Fruit fly (Drosophila melanogaster) whole organism, wandering third instar larva: ENCODE results near the gene Taf4.

Experiments
- Abd-B ChIP-seq: fragments of >200 bp; optimal IDR thresholded peaks from 2 replicates; lab custom pipeline; 2017; ENCODE audit warnings: missing biosample characterization, missing genetic modification characterization
- CG32264 ChIP-seq: fragments of 200-800 bp; sonication (Bioruptor generic); optimal IDR thresholded peaks from 2 replicates; lab custom pipeline; 2016; ENCODE audit warnings: missing biosample characterization, missing genetic modification characterization
- CG9705 ChIP-seq: fragments of 200-800 bp; sonication (Bioruptor generic); optimal IDR thresholded peaks from 2 replicates; lab custom pipeline; 2018; ENCODE audit warnings: missing biosample characterization, mild to moderate bottlenecking, missing genetic modification characterization
- CrebA ChIP-seq: fragments of 200-800 bp; sonication (Bioruptor generic); optimal IDR thresholded peaks from 2 replicates; lab custom pipeline; 2016; ENCODE audit warnings: missing biosample characterization, mild to moderate bottlenecking, missing genetic modification characterization, borderline replicate concordance
- Dfd ChIP-seq: fragments of >200 bp; optimal IDR thresholded peaks from 2 replicates; lab custom pipeline; 2017; ENCODE audit warnings: missing biosample characterization, missing genetic modification characterization
- Dif ChIP-seq: fragments of 200-275, 200-300 bp; sonication (Bioruptor generic); optimal IDR thresholded peaks from 2 replicates; lab custom pipeline; 2018; ENCODE audit warnings: missing biosample characterization, missing genetic modification characterization; ENCODE audit not compliant: partially characterized antibody
- GATAd ChIP-seq: sonication (Bioruptor generic); optimal IDR thresholded peaks from 2 replicates; lab custom pipeline; 2016; ENCODE audit warnings: missing biosample characterization, missing genetic modification characterization
- HLH106 ChIP-seq: fragments of 200-800 bp; optimal IDR thresholded peaks from 3 replicates; lab custom pipeline; 2019; ENCODE audit warnings: missing biosample characterization, mild to moderate bottlenecking, missing genetic modification characterization, moderate library complexity
- Hnf4 ChIP-seq: fragments of 200-800 bp; sonication (Bioruptor generic); optimal IDR thresholded peaks from 2 replicates; lab custom pipeline; 2016; ENCODE audit warnings: missing biosample characterization, mild to moderate bottlenecking, missing genetic modification characterization
- Hr78 ChIP-seq: fragments of >200 bp; optimal IDR thresholded peaks from 2 replicates; lab custom pipeline; 2017; ENCODE audit warnings: missing biosample characterization, missing genetic modification characterization
- Hr83 ChIP-seq: fragments of 200-300 bp; sonication (Bioruptor generic); optimal IDR thresholded peaks from 2 replicates; lab custom pipeline; 2016; ENCODE audit warnings: missing biosample characterization, mild to moderate bottlenecking, missing genetic modification characterization, moderate library complexity; ENCODE audit not compliant: poor library complexity, severe bottlenecking
- Jra ChIP-seq: sonication (Bioruptor generic); optimal IDR thresholded peaks from 2 replicates; lab custom pipeline; 2016; ENCODE audit warnings: missing biosample characterization, missing genetic modification characterization
- Mio ChIP-seq: sonication (Bioruptor generic); optimal IDR thresholded peaks from 2 replicates; lab custom pipeline; 2016; ENCODE audit warnings: missing biosample characterization, missing genetic modification characterization
- Myc ChIP-seq: fragments of >200 bp; optimal IDR thresholded peaks from 2 replicates; lab custom pipeline; 2017
- N ChIP-seq: fragments of >200 bp; optimal IDR thresholded peaks from 2 replicates; lab custom pipeline; 2018; ENCODE audit warnings: missing biosample characterization, missing external identifiers, missing genetic modification characterization
- OdsH ChIP-seq: fragments of 200-800 bp; sonication (Bioruptor generic); optimal IDR thresholded peaks from 2 replicates; lab custom pipeline; 2016; ENCODE audit warnings: missing biosample characterization, mild to moderate bottlenecking, missing genetic modification characterization
- Rel ChIP-seq, 2 experiments: fragments of 200-800 bp; sonication (Bioruptor generic) in 1 of 2; optimal IDR thresholded peaks; 2 replicates in 1 of 2; 3 replicates in 1 of 2; lab custom pipeline; 2016 to 2019; ENCODE audit warnings: mild to moderate bottlenecking in 2 of 2, missing biosample characterization in 2 of 2, missing genetic modification characterization in 2 of 2, moderate library complexity in 1 of 2
- Sp1 ChIP-seq: fragments of 200-800 bp; sonication (Bioruptor generic); optimal IDR thresholded peaks from 3 replicates; lab custom pipeline; 2019; ENCODE audit warnings: missing biosample characterization, mild to moderate bottlenecking, missing genetic modification characterization, moderate library complexity
- Vsx2 ChIP-seq: fragments of 200-300, 225-300 bp; sonication (Bioruptor generic); optimal IDR thresholded peaks from 2 replicates; lab custom pipeline; 2018; ENCODE audit warnings: missing biosample characterization, missing genetic modification characterization; ENCODE audit not compliant: partially characterized antibody
- br ChIP-seq: fragments of 200-800 bp; sonication (Bioruptor generic); optimal IDR thresholded peaks from 2 replicates; lab custom pipeline; 2016; ENCODE audit warnings: missing biosample characterization, missing genetic modification characterization
- brk ChIP-seq: fragments of 200-800 bp; sonication (Bioruptor generic); optimal IDR thresholded peaks from 2 replicates; lab custom pipeline; 2016; ENCODE audit warnings: missing biosample characterization, mild to moderate bottlenecking, missing genetic modification characterization
- dl ChIP-seq, 2 experiments: fragments of 175-275, 200-275 bp in 1 of 2; fragments of 200-275 bp in 1 of 2; sonication (Bioruptor generic); optimal IDR thresholded peaks; lab custom pipeline; 2018; ENCODE audit warnings: mild to moderate bottlenecking in 2 of 2, missing biosample characterization in 2 of 2, missing genetic modification characterization in 2 of 2, moderate library complexity in 2 of 2; ENCODE audit not compliant: partially characterized antibody in 2 of 2, insufficient read depth in 1 of 2
- dmrt93B ChIP-seq: fragments of 200-800 bp; sonication (Bioruptor generic); optimal IDR thresholded peaks from 2 replicates; lab custom pipeline; 2018; ENCODE audit warnings: missing biosample characterization, mild to moderate bottlenecking, missing genetic modification characterization
- dsf ChIP-seq: sonication (Bioruptor generic); optimal IDR thresholded peaks from 2 replicates; lab custom pipeline; 2016; ENCODE audit warnings: missing biosample characterization, missing genetic modification characterization, borderline replicate concordance
- ey ChIP-seq: fragments of 200-800 bp; sonication (Bioruptor generic); optimal IDR thresholded peaks from 2 replicates; lab custom pipeline; 2016; ENCODE audit warnings: missing biosample characterization, missing genetic modification characterization
- foxo ChIP-seq, 2 experiments: fragments of 200-800 bp; sonication (Bioruptor generic); optimal IDR thresholded peaks; 2 replicates in 1 of 2; 3 replicates in 1 of 2; lab custom pipeline; 2016 to 2017; ENCODE audit warnings: missing biosample characterization in 2 of 2, missing genetic modification characterization in 2 of 2
- fru ChIP-seq: fragments of 200-800 bp; sonication (Bioruptor generic); optimal IDR thresholded peaks from 3 replicates; lab custom pipeline; 2016; ENCODE audit warnings: missing biosample characterization, mild to moderate bottlenecking, missing genetic modification characterization
- h ChIP-seq: fragments of 200-800 bp; sonication (Bioruptor generic); optimal IDR thresholded peaks from 3 replicates; lab custom pipeline; 2016; ENCODE audit warnings: missing biosample characterization, mild to moderate bottlenecking, missing genetic modification characterization
- jim ChIP-seq: fragments of 175-275, 200-325 bp; sonication (Bioruptor generic); optimal IDR thresholded peaks from 2 replicates; lab custom pipeline; 2016; ENCODE audit warnings: missing biosample characterization, mild to moderate bottlenecking, missing genetic modification characterization
- lola ChIP-seq: fragments of >200 bp; optimal IDR thresholded peaks from 2 replicates; lab custom pipeline; 2017; ENCODE audit warnings: missing biosample characterization, missing genetic modification characterization
- pan ChIP-seq: fragments of >200 bp; optimal IDR thresholded peaks from 2 replicates; lab custom pipeline; 2017
- psq ChIP-seq: fragments of 200-800 bp; sonication (Bioruptor generic); optimal IDR thresholded peaks from 3 replicates; lab custom pipeline; 2017; ENCODE audit warnings: missing biosample characterization, mild to moderate bottlenecking, missing genetic modification characterization, moderate library complexity
- rgr ChIP-seq: fragments of 200-800 bp; sonication (Bioruptor generic); optimal IDR thresholded peaks from 3 replicates; lab custom pipeline; 2016; ENCODE audit warnings: missing biosample characterization, mild to moderate bottlenecking, missing genetic modification characterization
- sage ChIP-seq: fragments of 200-800 bp; sonication (Bioruptor generic); optimal IDR thresholded peaks from 2 replicates; lab custom pipeline; 2016; ENCODE audit warnings: missing biosample characterization, mild to moderate bottlenecking, missing genetic modification characterization
- sv ChIP-seq: fragments of 200-800 bp; sonication (Bioruptor generic); optimal IDR thresholded peaks from 3 replicates; lab custom pipeline; 2016; ENCODE audit warnings: missing biosample characterization, missing genetic modification characterization
- tai ChIP-seq: sonication (Bioruptor generic); optimal IDR thresholded peaks from 2 replicates; lab custom pipeline; 2016; ENCODE audit warnings: missing biosample characterization, missing genetic modification characterization
- usp ChIP-seq: fragments of >200 bp; optimal IDR thresholded peaks from 2 replicates; lab custom pipeline; 2017; ENCODE audit warnings: missing biosample characterization, missing genetic modification characterization
- woc ChIP-seq: sonication (Bioruptor generic); optimal IDR thresholded peaks from 2 replicates; lab custom pipeline; 2016; ENCODE audit warnings: missing biosample characterization, mild to moderate bottlenecking, missing genetic modification characterization

The Taf4 gene

DNA sequence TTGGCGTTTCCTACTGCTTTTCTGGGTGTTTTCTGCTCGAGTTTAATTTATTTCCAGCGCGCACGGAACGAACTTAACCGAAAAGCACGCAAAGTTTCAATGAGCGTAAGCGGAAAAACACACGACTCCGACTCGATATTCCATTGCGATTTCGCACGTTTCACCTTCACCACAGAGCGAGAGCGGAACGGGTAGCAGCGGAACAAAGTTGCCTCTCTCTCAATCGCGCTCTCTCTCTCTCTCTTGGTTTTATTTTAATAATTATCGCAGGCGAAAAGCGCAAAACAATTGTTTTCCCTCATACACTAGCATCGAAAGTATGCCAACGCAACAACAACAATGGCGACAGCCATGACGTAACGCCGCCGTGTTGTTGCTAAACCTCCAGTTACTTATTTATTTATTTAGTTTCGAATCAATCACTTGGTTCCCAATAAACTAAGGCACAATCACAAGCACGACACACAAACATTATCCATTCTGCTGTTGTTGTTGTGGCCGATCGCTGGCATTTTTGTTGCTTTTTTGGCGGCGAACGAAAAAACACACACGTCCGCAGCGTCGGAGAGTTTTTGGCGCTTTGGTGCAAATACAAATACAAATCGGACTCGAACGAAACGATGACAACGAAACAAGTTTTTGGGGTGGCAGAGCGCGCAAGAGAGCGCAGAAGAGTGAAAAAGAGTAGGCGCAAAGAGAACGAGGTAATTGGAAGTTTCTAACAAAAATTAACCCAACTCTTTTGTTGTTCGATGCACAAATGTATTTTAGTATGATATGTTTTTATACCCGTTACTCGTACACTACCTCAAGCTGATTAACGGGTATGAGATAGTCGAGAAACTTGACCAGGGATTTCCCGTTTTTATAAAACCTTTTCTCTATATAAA is 51.4 kb downstream of the Taf4 start, which contains the start of gene CG5151:
Gene CG5151 (minus strand): TSS at position 552 of the 890 bp plus-strand sequence.
- TF ChIP-seq Sp1 (GFP tag; lab: Kevin White, UChicago) (peak; percentile 65), CG9705 (no peak), Rel (GFP tag; optimal IDR thresholded peaks at IDR 0.05; lab: Kevin White, UChicago) (no peak), Rel (tag; optimal IDR thresholded peaks at IDR 0.05; lab: Kevin White, UChicago) (peak; percentile 68), Dif (GFP tag; lab: Kevin White, UChicago) (peak; percentile 88), h (GFP tag; lab: Kevin White, UChicago) (peak; percentile 56), GATAd (no peak), Hr83 (GFP tag; lab: Kevin White, UChicago) (peak; percentile 45), woc (peak; percentile 2), brk (GFP tag; lab: Kevin White, UChicago) (peak; percentile 23), foxo (GFP tag; optimal IDR thresholded peaks at IDR 0.05; lab: Kevin White, UChicago) (peak in 1 of 2 experiments; percentile 38), usp (GFP tag; lab: Kevin White, UChicago) (no peak), tai (no peak), N (GFP tag; lab: Kevin White, UChicago) (no peak), OdsH (GFP tag; lab: Kevin White, UChicago) (no peak), dsf (no peak), lola (GFP tag; lab: Kevin White, UChicago) (no peak), sv (no peak), Hnf4 (GFP tag; lab: Kevin White, UChicago) (no peak), Dfd (GFP tag; lab: Kevin White, UChicago) (no peak), Mio (GFP tag; lab: Kevin White, UChicago) (no peak), psq (peak; percentile 26), Vsx2 (GFP tag; lab: Kevin White, UChicago) (peak; percentile 86), CG32264 (no peak), Myc (lab: Kevin White, UChicago) (no peak), HLH106 (tag; lab: Kevin White, UChicago) (peak; percentile 8), CrebA (GFP tag; lab: Kevin White, UChicago) (peak; percentile 56), br (GFP tag; lab: Kevin White, UChicago) (peak; percentile 28), dmrt93B (GFP tag; lab: Kevin White, UChicago) (no peak), ey (GFP tag; lab: Kevin White, UChicago) (no peak), dl (GFP tag; optimal IDR thresholded peaks at IDR 0.05; lab: Kevin White, UChicago; ENCODE audit: insufficient read depth in 1 of 2, partially characterized antibody in 2 of 2) (peak; percentile 73 to 82), pan (lab: Kevin White, UChicago) (no peak), Abd-B (GFP tag; lab: Kevin White, UChicago) (no peak), rgr (GFP tag; lab: Kevin White, UChicago) (peak; percentile 28), sage (peak; percentile 68), Hr78 (GFP tag; lab: Kevin White, UChicago) (no peak), fru (GFP tag; lab: Kevin White, UChicago) (peak; percentile 14), jim (no peak), Jra (no peak)
